Fruit fly (Drosophila melanogaster) whole organism, embryonic: ENCODE measurements around the gene CG5966.

ENCODE experiments used
- CG14965 ChIP-seq: fragments of 200-800 bp; sonication (Bioruptor generic); optimal IDR thresholded peaks from 2 replicates; lab custom pipeline; 2016; ENCODE audit warnings: missing biosample characterization, missing genetic modification characterization, borderline replicate concordance
- CG18262 ChIP-seq: fragments of 200-800 bp; optimal IDR thresholded peaks from 3 replicates; lab custom pipeline; 2019; ENCODE audit warnings: missing biosample characterization, mild to moderate bottlenecking, missing genetic modification characterization, moderate library complexity
- CG18619 ChIP-seq: fragments of 200-800 bp; sonication (Bioruptor generic); optimal IDR thresholded peaks from 3 replicates; lab custom pipeline; 2017; ENCODE audit warnings: missing biosample characterization, mild to moderate bottlenecking, missing genetic modification characterization
- CG8478 ChIP-seq: fragments of >200 bp; optimal IDR thresholded peaks from 2 replicates; lab custom pipeline; 2018
- CTCF ChIP-seq: fragments of 200-800 bp; sonication (Bioruptor generic); optimal IDR thresholded peaks from 2 replicates; lab custom pipeline; 2017; ENCODE audit warnings: missing biosample characterization, mild to moderate bottlenecking, missing genetic modification characterization, moderate library complexity
- NfI ChIP-seq: fragments of 200-800 bp; sonication (Bioruptor generic); optimal IDR thresholded peaks from 3 replicates; lab custom pipeline; 2018; ENCODE audit warnings: missing biosample characterization, mild to moderate bottlenecking, missing genetic modification characterization, moderate library complexity
- amos ChIP-seq: fragments of 200-800 bp; sonication (Bioruptor generic); IDR thresholded peaks from 2 replicates; pipeline ENCODE4 v1.3.6; 2022; ENCODE audit warnings: missing biosample characterization, missing genetic modification characterization; ENCODE audit not compliant: partially characterized antibody
- ato ChIP-seq: fragments of 200-800 bp; sonication (Bioruptor generic); IDR thresholded peaks from 2 replicates; pipeline ENCODE4 v1.3.6; 2022; ENCODE audit warnings: missing biosample characterization, missing genetic modification characterization; ENCODE audit not compliant: partially characterized antibody
- crc ChIP-seq: fragments of 200-800 bp; sonication (Bioruptor generic); optimal IDR thresholded peaks from 2 replicates; lab custom pipeline; 2016; ENCODE audit warnings: missing biosample characterization, missing genetic modification characterization
- kay ChIP-seq: fragments of 200-800 bp; sonication (Bioruptor generic); optimal IDR thresholded peaks from 2 replicates; lab custom pipeline; 2016; ENCODE audit warnings: missing biosample characterization, missing genetic modification characterization

DNA sequence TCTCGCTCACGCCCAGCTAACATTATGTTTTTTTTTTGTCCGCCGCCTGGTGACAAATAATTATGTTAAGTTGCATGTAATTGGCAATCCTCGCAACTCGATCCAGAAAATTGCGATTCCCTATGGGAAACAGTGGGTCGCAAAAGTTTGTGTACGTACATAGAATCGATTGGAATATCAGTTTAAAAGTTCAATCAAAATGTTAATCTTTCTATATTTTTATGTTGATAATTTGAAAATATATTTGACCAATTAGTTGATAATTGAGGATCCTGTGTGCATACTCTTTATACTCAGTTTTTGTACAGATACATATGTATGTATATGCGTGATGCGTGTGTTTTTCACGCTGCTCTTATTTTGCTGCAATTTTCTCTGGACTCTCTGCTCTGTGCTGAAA, 39.3 kb downstream of the CG5966 start:
- TF ChIP-seq ato (no peak), CG8478 (lab: Kevin White, UChicago) (no peak), CG14965 (GFP tag; lab: Kevin White, UChicago) (no peak), CG18262 (tag; lab: Kevin White, UChicago) (no peak), NfI (no peak), CG18619 (GFP tag; lab: Kevin White, UChicago) (no peak), kay (GFP tag; lab: Kevin White, UChicago) (no peak), crc (GFP tag; lab: Kevin White, UChicago) (no peak), amos (GFP tag; lab: Robert Waterston, UW) (no peak), CTCF (GFP tag; lab: Kevin White, UChicago) (no peak)
